Fruit fly (Drosophila melanogaster) whole organism, embryonic: ENCODE results near the gene CG31957.

ENCODE experiments used
- CG11085 ChIP-seq: fragments of 200-800 bp; sonication (Bioruptor generic); IDR thresholded peaks from 2 replicates; pipeline ENCODE4 v1.3.6; 2022; ENCODE audit warnings: missing biosample characterization, missing genetic modification characterization
- CG1602 ChIP-seq: fragments of 200-800 bp; sonication (Bioruptor generic); optimal IDR thresholded peaks from 3 replicates; lab custom pipeline; 2016; ENCODE audit warnings: missing biosample characterization, missing genetic modification characterization
- CG16863 ChIP-seq: fragments of 200-800 bp; sonication (Bioruptor generic); optimal IDR thresholded peaks from 3 replicates; lab custom pipeline; 2016; ENCODE audit warnings: missing biosample characterization, missing genetic modification characterization
- CG31365 ChIP-seq: fragments of 200-800 bp; sonication (Bioruptor generic); optimal IDR thresholded peaks from 2 replicates; lab custom pipeline; 2018; ENCODE audit warnings: missing biosample characterization, mild to moderate bottlenecking, missing genetic modification characterization
- CG6813 ChIP-seq: fragments of 200-800 bp; sonication (Bioruptor generic); optimal IDR thresholded peaks from 2 replicates; lab custom pipeline; 2017; ENCODE audit warnings: missing biosample characterization, missing genetic modification characterization, mild to moderate bottlenecking, moderate library complexity, missing genetic modification reagents
- Gug ChIP-seq: fragments of 200-800 bp; sonication (Bioruptor generic); IDR thresholded peaks from 4 replicates; pipeline ENCODE4 v1.3.6; 2022; ENCODE audit warnings: missing biosample characterization, missing genetic modification characterization
- YL-1 ChIP-seq: fragments of 200-800 bp; sonication (Bioruptor generic); optimal IDR thresholded peaks from 3 replicates; lab custom pipeline; 2017; ENCODE audit warnings: missing biosample characterization, mild to moderate bottlenecking, missing genetic modification characterization
- amos ChIP-seq: fragments of 200-800 bp; sonication (Bioruptor generic); IDR thresholded peaks from 2 replicates; pipeline ENCODE4 v1.3.6; 2022; ENCODE audit warnings: missing biosample characterization, missing genetic modification characterization; ENCODE audit not compliant: partially characterized antibody
- fu2 ChIP-seq: fragments of 200-800 bp; sonication (Bioruptor generic); optimal IDR thresholded peaks from 2 replicates; lab custom pipeline; 2016; ENCODE audit warnings: missing biosample characterization, missing genetic modification characterization
- gem ChIP-seq: fragments of 200-800 bp; sonication (Bioruptor generic); optimal IDR thresholded peaks from 2 replicates; lab custom pipeline; 2019; ENCODE audit warnings: missing biosample characterization, mild to moderate bottlenecking, missing genetic modification characterization, moderate library complexity
- inv ChIP-seq: fragments of 200-800 bp; sonication (Bioruptor generic); IDR thresholded peaks from 2 replicates; pipeline ENCODE4 v1.3.6; 2022; ENCODE audit warnings: missing biosample characterization, missing genetic modification characterization; ENCODE audit not compliant: partially characterized antibody
- p53 ChIP-seq: fragments of 200-800 bp; sonication (Bioruptor generic); optimal IDR thresholded peaks from 2 replicates; lab custom pipeline; 2016; ENCODE audit warnings: missing biosample characterization, missing genetic modification characterization
- sc ChIP-seq, 3 experiments: fragments of >200 bp in 2 of 3; fragments of 200-800 bp in 1 of 3; sonication (Bioruptor generic) in 1 of 3; optimal IDR thresholded peaks; 2 replicates in 2 of 3; 3 replicates in 1 of 3; lab custom pipeline; 2017; ENCODE audit warnings: mild to moderate bottlenecking in 1 of 3, missing biosample characterization in 1 of 3, missing genetic modification characterization in 1 of 3, missing genetic modification reagents in 1 of 3
- yki ChIP-seq: fragments of >200 bp; optimal IDR thresholded peaks from 3 replicates; lab custom pipeline; 2018

DNA sequence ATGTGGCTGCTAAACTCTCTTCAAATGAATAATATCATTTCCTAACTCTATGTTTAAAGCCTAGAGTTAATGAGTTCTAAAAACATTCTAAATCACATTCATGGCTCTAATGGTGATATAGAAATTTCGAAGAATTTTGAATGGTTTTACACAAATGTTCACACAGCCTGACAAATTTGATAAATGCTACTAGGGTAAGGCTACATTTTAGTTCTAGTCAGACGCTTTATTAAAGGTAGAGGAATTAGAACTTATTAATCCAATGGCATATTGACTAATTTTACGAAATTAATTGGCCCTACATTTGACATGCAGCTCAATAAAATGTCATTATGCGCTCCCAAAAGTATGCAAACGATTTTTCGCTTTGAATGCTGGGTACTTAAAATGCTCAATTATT lies 17.6 kb upstream of the CG31957 start:
- no peak for TF ChIP-seq CG11085
- no peak for TF ChIP-seq fu2 (GFP tag; lab: Kevin White, UChicago)
- TF ChIP-seq yki (lab: Kevin White, UChicago): no peak
- TF ChIP-seq CG31365 (tag; lab: Kevin White, UChicago): no peak
- TF ChIP-seq p53 (GFP tag; lab: Kevin White, UChicago): no peak
- TF ChIP-seq Gug (GFP tag; lab: Robert Waterston, UW): no peak
- no peak for TF ChIP-seq amos (GFP tag; lab: Robert Waterston, UW)
- no peak for TF ChIP-seq gem (tag; lab: Kevin White, UChicago)
- TF ChIP-seq CG6813 (GFP tag; lab: Kevin White, UChicago): no peak
- no peak for TF ChIP-seq CG1602 (GFP tag; lab: Kevin White, UChicago)
- TF ChIP-seq CG16863 (GFP tag; lab: Kevin White, UChicago): no peak
- TF ChIP-seq sc (optimal IDR thresholded peaks at IDR 0.05; lab: Kevin White, UChicago): no peak
- TF ChIP-seq sc (GFP tag; optimal IDR thresholded peaks at IDR 0.05; lab: Kevin White, UChicago): no peak
- no peak for TF ChIP-seq inv (GFP tag; lab: Robert Waterston, UW)
- no peak for TF ChIP-seq YL-1
